Fruit fly (Drosophila melanogaster) whole organism, wandering third instar larva: ENCODE results near the gene CG12531.

Source experiments
- OdsH ChIP-seq: fragments of 200-800 bp; sonication (Bioruptor generic); optimal IDR thresholded peaks from 2 replicates; lab custom pipeline; 2016; ENCODE audit warnings: missing biosample characterization, mild to moderate bottlenecking, missing genetic modification characterization
- usp ChIP-seq: fragments of >200 bp; optimal IDR thresholded peaks from 2 replicates; lab custom pipeline; 2017; ENCODE audit warnings: missing biosample characterization, missing genetic modification characterization

DNA sequence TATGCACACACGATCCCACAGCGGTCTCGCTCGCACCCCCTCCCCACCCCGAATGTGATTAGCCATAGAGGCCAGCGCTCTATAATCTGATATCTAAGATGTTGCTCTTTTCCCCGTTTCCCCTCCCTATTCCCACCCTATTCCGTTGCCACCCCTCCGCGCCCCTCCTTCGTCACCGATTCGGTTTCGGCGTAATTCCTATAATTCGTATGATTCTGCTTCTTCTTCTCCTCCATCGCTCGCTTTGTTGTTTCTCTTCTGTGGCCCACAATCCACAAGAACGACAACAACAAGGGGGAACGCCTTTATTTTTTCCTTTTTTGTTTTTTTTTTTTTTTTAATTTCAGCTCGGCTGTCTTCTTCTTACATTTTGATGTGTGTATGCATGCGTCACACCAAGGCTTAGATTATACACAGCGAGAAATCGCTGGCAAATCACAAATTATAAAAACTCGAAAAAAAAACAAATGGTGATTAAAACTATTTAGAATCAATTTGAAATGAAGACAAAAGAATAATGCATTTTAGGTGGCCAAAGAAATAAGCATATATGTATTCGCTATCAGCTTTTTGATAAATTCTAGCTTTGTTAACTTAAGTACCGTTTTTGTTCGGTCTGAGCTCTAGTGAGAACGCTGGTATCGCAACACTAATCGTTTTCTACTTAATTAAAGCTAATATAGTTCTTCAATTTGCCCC, 51.2 kb downstream of the CG12531 start:
- TF ChIP-seq OdsH (GFP tag; lab: Kevin White, UChicago): no peak
- no peak for TF ChIP-seq usp (GFP tag; lab: Kevin White, UChicago)
